Fruit fly (Drosophila melanogaster): ENCODE results near the gene CG12983.

The CG12983 gene

dm6 chr3L:20922279-20922830 lies 44.2 kb downstream of the CG12983 start:
- TF ChIP-seq noc (tag; optimal IDR thresholded peaks at IDR 0.05) = no peak

DNA sequence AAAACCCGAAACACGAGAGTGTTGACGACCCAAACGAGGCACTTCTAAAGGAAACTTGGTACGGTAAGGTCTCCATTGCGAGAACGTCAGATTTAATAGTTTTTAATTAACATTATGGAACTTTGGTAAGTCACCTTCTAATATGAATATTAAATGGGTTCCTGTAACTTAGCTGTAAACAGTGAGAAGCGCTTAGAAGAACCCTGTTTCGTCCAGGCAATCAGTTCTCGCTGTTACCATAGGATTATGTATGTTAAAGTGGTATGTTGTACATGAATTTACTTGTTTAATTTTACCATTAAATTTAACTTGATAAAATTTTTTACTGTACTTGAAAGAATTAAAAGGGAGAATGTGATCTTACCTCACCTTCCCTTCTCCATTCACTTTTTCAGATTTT lies 44.7 kb downstream of the CG12983 start:
- TF ChIP-seq noc (tag; optimal IDR thresholded peaks at IDR 0.05) = no peak

DNA sequence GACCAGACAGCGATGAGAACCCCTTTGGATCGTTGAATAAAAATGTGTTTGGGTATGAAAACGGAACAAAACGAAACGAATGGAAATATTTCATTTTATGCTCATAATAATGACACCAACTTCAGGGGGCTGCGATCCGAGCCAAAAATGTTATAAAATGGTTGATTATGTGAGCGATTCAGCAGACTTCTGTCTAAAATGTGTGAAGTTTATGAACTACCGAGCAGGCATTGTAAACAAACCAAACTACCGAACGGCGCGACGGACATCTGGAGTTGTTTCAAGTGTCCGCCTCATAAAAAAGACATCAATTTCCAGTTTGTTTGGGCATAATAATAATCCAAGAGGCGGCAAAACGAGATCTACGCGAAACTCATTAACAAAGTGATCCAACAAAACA lies 46.1 kb downstream of the CG12983 start:
- no peak for TF ChIP-seq noc (tag; optimal IDR thresholded peaks at IDR 0.05)

DNA sequence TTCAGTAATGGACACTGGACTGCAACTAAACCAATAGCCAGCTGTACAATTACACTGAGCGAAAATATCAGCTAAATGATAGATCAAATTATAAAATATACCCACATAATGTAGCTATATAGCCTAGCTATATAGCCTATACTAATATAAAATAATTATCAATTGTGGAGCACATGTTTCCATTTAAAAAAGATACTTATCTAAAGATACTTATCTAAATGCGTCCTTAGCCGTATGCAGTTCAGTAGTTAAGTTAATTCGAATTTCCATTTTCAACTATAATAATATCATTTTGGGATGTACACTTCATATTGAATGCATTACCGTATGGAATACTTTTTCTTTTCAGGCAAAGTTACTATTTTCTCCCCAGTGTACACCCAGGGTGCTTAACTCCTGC lies 47.6 kb downstream of the CG12983 start:
- no peak for TF ChIP-seq noc (tag; optimal IDR thresholded peaks at IDR 0.05)

dm6 chr3L:20917025-20917691 lies 49.4 kb downstream of the CG12983 start:
- TF ChIP-seq noc (tag; optimal IDR thresholded peaks at IDR 0.05) = no peak

DNA sequence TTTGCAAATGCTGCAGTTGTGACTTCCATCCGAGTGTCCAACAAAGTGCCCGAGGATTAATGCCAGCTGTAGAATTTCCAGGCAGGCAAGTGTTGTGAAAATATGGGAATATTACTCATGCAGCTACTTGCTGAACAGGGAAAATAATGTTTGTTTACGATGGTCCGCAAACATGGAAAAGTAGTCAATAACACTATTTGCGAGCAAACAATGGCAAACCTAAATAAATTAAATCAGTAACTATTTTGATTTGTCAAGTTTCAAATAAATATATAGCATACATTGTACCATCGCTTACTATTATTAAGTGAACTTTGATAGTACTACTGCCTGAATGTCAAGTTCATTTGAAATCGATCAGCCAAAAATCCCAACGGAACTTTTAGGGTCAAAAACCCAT lies 51.5 kb downstream of the CG12983 start:
- no peak for TF ChIP-seq noc (tag; optimal IDR thresholded peaks at IDR 0.05)

DNA sequence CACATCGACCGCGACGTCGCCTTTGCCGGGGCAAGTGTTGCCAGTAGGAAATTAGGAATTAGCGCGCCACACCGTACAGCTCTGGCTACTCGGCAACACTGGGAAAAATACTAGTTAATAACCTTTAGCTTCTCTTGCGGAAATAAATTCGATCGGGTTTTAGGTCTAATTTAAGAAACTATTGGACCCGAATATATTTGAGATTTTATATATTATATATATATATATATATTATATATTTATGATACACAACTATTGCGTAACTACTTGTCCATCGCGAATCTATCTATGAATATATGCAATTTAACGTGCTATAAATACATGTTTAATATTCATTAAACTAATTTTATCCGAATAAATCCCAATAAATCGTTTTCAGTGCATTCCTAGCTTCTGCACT lies 52.2 kb downstream of the CG12983 start:
- TF ChIP-seq noc (tag; optimal IDR thresholded peaks at IDR 0.05) = no peak
